Worm (Caenorhabditis elegans) whole organism, young adult: ENCODE results near the gene R10E9.2.

ENCODE experiments used
- B0261.1 ChIP-seq: sonication (generic microtip); optimal IDR thresholded peaks from 2 replicates; lab custom pipeline; 2016; ENCODE audit warnings: mild to moderate bottlenecking, missing genetic modification characterization, moderate library complexity, missing compliant biosample characterization
- F10E7.11 ChIP-seq: sonication (generic microtip); optimal IDR thresholded peaks from 2 replicates; lab custom pipeline; 2017; ENCODE audit warnings: mild to moderate bottlenecking, missing genetic modification characterization, moderate library complexity, missing compliant biosample characterization
- F23B12.7 ChIP-seq: sonication (generic microtip); optimal IDR thresholded peaks from 2 replicates; lab custom pipeline; 2017; ENCODE audit warnings: missing genetic modification characterization, mild to moderate bottlenecking, missing compliant biosample characterization, antibody characterized with exemption, moderate library complexity; ENCODE audit not compliant: insufficient read depth
- F39B2.1 ChIP-seq: fragments of 200-800 bp; sonication (Bioruptor generic); IDR thresholded peaks from 2 replicates; pipeline ENCODE4 v1.3.6; 2022; ENCODE audit warnings: missing genetic modification reagents, missing genetic modification characterization, missing compliant biosample characterization
- F52B5.7 ChIP-seq: sonication (generic microtip); optimal IDR thresholded peaks from 2 replicates; lab custom pipeline; 2016; ENCODE audit warnings: mild to moderate bottlenecking, missing genetic modification characterization, missing compliant biosample characterization
- K12H6.12 ChIP-seq: fragments of 200-800 bp; sonication (Bioruptor generic); optimal IDR thresholded peaks from 2 replicates; lab custom pipeline; 2018; ENCODE audit warnings: mild to moderate bottlenecking, missing genetic modification characterization, missing compliant biosample characterization
- aptf-2 ChIP-seq: fragments of 200-800 bp; sonication (Bioruptor generic); conservative IDR thresholded peaks from 2 replicates; pipeline ENCODE4 v1.3.6; 2022; ENCODE audit warnings: missing genetic modification reagents, missing genetic modification characterization, missing compliant biosample characterization
- athp-1 ChIP-seq: sonication (generic microtip); optimal IDR thresholded peaks from 2 replicates; lab custom pipeline; 2017; ENCODE audit warnings: mild to moderate bottlenecking, missing genetic modification characterization, missing compliant biosample characterization
- attf-3 ChIP-seq: fragments of 200-800 bp; sonication (Bioruptor generic); conservative IDR thresholded peaks from 2 replicates; pipeline ENCODE4 v1.3.6; 2022; ENCODE audit warnings: missing genetic modification reagents, missing genetic modification characterization, missing compliant biosample characterization
- ceh-58 ChIP-seq: fragments of 200-800 bp; sonication (Bioruptor generic); IDR thresholded peaks from 2 replicates; pipeline ENCODE4 v1.3.6; 2022; ENCODE audit warnings: missing genetic modification characterization, missing compliant biosample characterization
- ceh-91 ChIP-seq: fragments of 200-800 bp; sonication (Bioruptor generic); IDR thresholded peaks from 2 replicates; pipeline ENCODE4 v1.3.6; 2022; ENCODE audit warnings: missing genetic modification reagents, missing genetic modification characterization, missing compliant biosample characterization
- chd-7 ChIP-seq: sonication (generic microtip); optimal IDR thresholded peaks from 2 replicates; lab custom pipeline; 2016; ENCODE audit warnings: mild to moderate bottlenecking, missing genetic modification characterization, moderate library complexity, missing compliant biosample characterization
- dpff-1 ChIP-seq: sonication (generic microtip); optimal IDR thresholded peaks from 2 replicates; lab custom pipeline; 2017; ENCODE audit warnings: mild to moderate bottlenecking, missing genetic modification characterization, missing compliant biosample characterization
- egrh-3 ChIP-seq: fragments of 200-800 bp; sonication (Bioruptor generic); IDR thresholded peaks from 2 replicates; pipeline ENCODE4 v1.3.6; 2022; ENCODE audit warnings: missing genetic modification reagents, missing genetic modification characterization, missing compliant biosample characterization
- fkh-3 ChIP-seq: sonication (generic microtip); optimal IDR thresholded peaks from 2 replicates; lab custom pipeline; 2016; ENCODE audit warnings: mild to moderate bottlenecking, missing genetic modification characterization, missing compliant biosample characterization
- hmg-1.2 ChIP-seq: fragments of 200-800 bp; sonication (Bioruptor generic); IDR thresholded peaks from 2 replicates; pipeline ENCODE4 v1.3.6; 2022; ENCODE audit warnings: missing genetic modification reagents, missing genetic modification characterization, missing compliant biosample characterization
- lin-26 ChIP-seq: fragments of 200-800 bp; sonication (Bioruptor generic); IDR thresholded peaks from 2 replicates; pipeline ENCODE4 v1.3.6; 2022; ENCODE audit warnings: missing genetic modification reagents, missing genetic modification characterization, missing compliant biosample characterization
- lir-1 ChIP-seq: fragments of 200-800 bp; sonication (Bioruptor generic); conservative IDR thresholded peaks from 2 replicates; pipeline ENCODE4 v1.3.6; 2022; ENCODE audit warnings: missing genetic modification reagents, missing genetic modification characterization, missing compliant biosample characterization
- madf-8 ChIP-seq: fragments of 200-800 bp; sonication (Bioruptor generic); conservative IDR thresholded peaks from 2 replicates; pipeline ENCODE4 v1.3.6; 2022; ENCODE audit warnings: missing genetic modification reagents, missing genetic modification characterization, missing compliant biosample characterization
- nfya-1 ChIP-seq: sonication (generic microtip); optimal IDR thresholded peaks from 2 replicates; lab custom pipeline; 2017; ENCODE audit warnings: antibody characterized with exemption, missing compliant biosample characterization, missing genetic modification characterization, borderline replicate concordance; ENCODE audit not compliant: insufficient read depth
- nfya-2 ChIP-seq: fragments of 200-800 bp; sonication (Bioruptor generic); IDR thresholded peaks from 2 replicates; pipeline ENCODE4 v1.3.6; 2022; ENCODE audit warnings: missing genetic modification reagents, missing genetic modification characterization, missing compliant biosample characterization
- nhr-27 ChIP-seq: fragments of 200-800 bp; sonication (Bioruptor generic); optimal IDR thresholded peaks from 2 replicates; lab custom pipeline; 2018; ENCODE audit warnings: mild to moderate bottlenecking, missing genetic modification characterization, moderate library complexity, missing compliant biosample characterization
- nhr-80 ChIP-seq: sonication (generic microtip); optimal IDR thresholded peaks from 2 replicates; lab custom pipeline; 2016; ENCODE audit warnings: missing genetic modification characterization, missing compliant biosample characterization
- rec-8 ChIP-seq, 2 experiments: sonication (generic microtip); optimal IDR thresholded peaks; 2 replicates each; lab custom pipeline; 2016; ENCODE audit warnings: mild to moderate bottlenecking in 2 of 2, missing genetic modification characterization in 2 of 2, missing genetic modification reagents in 2 of 2, missing genotype in 2 of 2, missing biosample characterization in 1 of 2, missing compliant biosample characterization in 1 of 2, moderate library complexity in 1 of 2
- somi-1 ChIP-seq: fragments of 200-800 bp; sonication (Bioruptor generic); optimal IDR thresholded peaks from 2 replicates; lab custom pipeline; 2018; ENCODE audit warnings: mild to moderate bottlenecking, missing genetic modification characterization, missing compliant biosample characterization
- tbx-9 ChIP-seq: sonication (generic microtip); optimal IDR thresholded peaks from 2 replicates; lab custom pipeline; 2016; ENCODE audit warnings: borderline replicate concordance, missing genetic modification characterization, inconsistent platforms, missing compliant biosample characterization
- tlf-1 ChIP-seq: fragments of 200-800 bp; sonication (Bioruptor generic); optimal IDR thresholded peaks from 2 replicates; lab custom pipeline; 2018; ENCODE audit warnings: mild to moderate bottlenecking, missing genetic modification characterization, missing compliant biosample characterization
- unc-130 ChIP-seq: sonication (generic microtip); optimal IDR thresholded peaks from 2 replicates; lab custom pipeline; 2016; ENCODE audit warnings: missing genetic modification reagents, missing genetic modification characterization, missing compliant biosample characterization
- zfh-2 ChIP-seq: fragments of 200-800 bp; sonication (Bioruptor generic); conservative IDR thresholded peaks from 2 replicates; pipeline ENCODE4 v1.3.6; 2022; ENCODE audit warnings: missing genetic modification reagents, missing genetic modification characterization, missing compliant biosample characterization
- zim-3 ChIP-seq: sonication (generic microtip); optimal IDR thresholded peaks from 2 replicates; lab custom pipeline; 2017; ENCODE audit warnings: mild to moderate bottlenecking, missing genetic modification characterization, moderate library complexity, missing compliant biosample characterization
- ztf-18 ChIP-seq: sonication (generic microtip); optimal IDR thresholded peaks from 2 replicates; lab custom pipeline; 2016; ENCODE audit warnings: missing genotype, mild to moderate bottlenecking, missing genetic modification characterization, missing compliant biosample characterization
- ztf-22 ChIP-seq: fragments of 200-800 bp; sonication (Bioruptor generic); optimal IDR thresholded peaks from 2 replicates; lab custom pipeline; 2018; ENCODE audit warnings: mild to moderate bottlenecking, missing genetic modification characterization, moderate library complexity, missing compliant biosample characterization
- ztf-28 ChIP-seq: fragments of 200-800 bp; sonication (Bioruptor generic); IDR thresholded peaks from 2 replicates; pipeline ENCODE4 v1.3.6; 2022; ENCODE audit warnings: missing genetic modification reagents, missing genetic modification characterization, missing compliant biosample characterization

R10E9.2 gene

DNA sequence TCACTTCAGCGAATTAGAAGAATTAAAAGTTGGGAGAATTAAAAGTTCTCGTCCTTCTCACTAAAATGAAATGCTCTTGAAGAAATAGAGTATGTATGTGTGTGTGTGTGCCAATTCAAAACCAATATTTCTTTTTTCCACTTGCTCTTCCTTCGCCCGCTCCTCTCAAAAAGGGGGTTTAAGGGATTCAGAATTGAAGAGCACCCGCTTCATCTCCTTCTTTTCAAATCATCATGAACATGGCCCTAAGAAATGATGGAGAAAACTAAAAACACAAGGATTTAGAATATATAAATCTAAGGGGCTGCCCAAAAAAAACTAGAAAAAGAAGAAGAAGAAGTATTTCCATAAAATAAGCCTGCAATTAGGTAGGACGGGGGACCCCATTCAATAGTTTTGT, 5.0 kb upstream of the R10E9.2 start:
- no peak for TF ChIP-seq unc-130
- no peak for TF ChIP-seq K12H6.12 (tag; lab: Kevin White, UChicago)
- TF ChIP-seq aptf-2 (GFP tag; lab: Robert Waterston, UW), result no peak
- no peak for TF ChIP-seq tlf-1 (GFP tag; lab: Kevin White, UChicago)
- no peak for TF ChIP-seq rec-8 (tag; optimal IDR thresholded peaks at IDR 0.05; lab: Kevin White, UChicago)
- TF ChIP-seq ceh-58 (GFP tag; lab: Robert Waterston, UW), result no peak
- TF ChIP-seq somi-1, result no peak
- TF ChIP-seq nfya-2 (GFP tag; lab: Robert Waterston, UW), result no peak
- no peak for TF ChIP-seq ztf-18
- no peak for TF ChIP-seq athp-1 (tag; lab: Kevin White, UChicago)
- TF ChIP-seq dpff-1 (tag; lab: Kevin White, UChicago), result no peak
- TF ChIP-seq chd-7, result no peak
- TF ChIP-seq madf-8 (GFP tag; lab: Robert Waterston, UW), result no peak
- no peak for TF ChIP-seq F52B5.7 (tag; lab: Kevin White, UChicago)
- TF ChIP-seq zim-3 (tag; lab: Kevin White, UChicago), result no peak
- no peak for TF ChIP-seq nfya-1 (tag; lab: Kevin White, UChicago)
- no peak for TF ChIP-seq B0261.1
- TF ChIP-seq F10E7.11 (tag; lab: Kevin White, UChicago), result no peak

DNA sequence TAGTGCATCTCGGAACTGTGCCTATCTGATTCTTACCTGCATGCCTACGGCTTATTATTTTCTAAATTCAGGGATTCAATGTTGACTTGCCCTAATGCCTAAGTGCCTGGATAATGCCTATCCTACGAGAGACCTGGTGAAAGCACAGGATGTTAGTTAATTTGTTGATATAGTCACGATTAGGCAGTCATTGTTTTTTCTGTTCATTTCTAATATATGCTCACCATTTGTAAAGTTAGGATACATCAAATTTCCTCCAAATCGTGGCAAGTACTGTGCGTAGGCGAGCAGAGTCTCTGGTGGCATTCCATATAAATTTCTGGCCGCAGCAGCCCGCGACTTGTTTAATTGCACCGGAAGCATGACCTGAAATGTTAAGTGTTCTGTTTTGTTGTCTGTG, 2.0 kb upstream of the R10E9.2 start:
- TF ChIP-seq F52B5.7 (tag; lab: Kevin White, UChicago) (no peak), fkh-3 (tag; lab: Kevin White, UChicago) (no peak), F10E7.11 (tag; lab: Kevin White, UChicago) (no peak), attf-3 (GFP tag; lab: Robert Waterston, UW) (no peak), ceh-58 (GFP tag; lab: Robert Waterston, UW) (no peak), ztf-22 (GFP tag; lab: Kevin White, UChicago) (no peak), F23B12.7 (tag; lab: Kevin White, UChicago) (no peak)

DNA sequence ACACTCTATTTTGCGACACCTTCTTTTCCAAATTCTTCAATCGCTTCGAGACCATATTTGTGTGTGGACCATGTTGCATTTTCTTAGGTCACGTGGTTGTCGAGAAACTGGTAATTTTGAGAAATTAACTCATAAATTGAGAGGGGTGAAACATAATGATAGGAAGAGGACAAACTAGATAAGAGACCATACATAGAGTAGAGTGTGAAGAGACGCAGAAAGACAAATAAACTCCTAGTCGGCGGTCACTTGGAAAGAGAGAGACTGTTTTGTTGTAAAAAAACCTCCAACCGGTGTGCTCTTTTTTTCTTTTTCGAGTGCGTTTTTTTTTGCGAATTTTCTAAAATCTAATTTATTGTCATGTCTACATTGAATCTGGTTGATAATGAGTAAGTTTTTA, 4.2 kb downstream of the R10E9.2 start, which contains the start of gene R10E9.3:
Gene R10E9.3, plus strand, starts transcription at position 235 of the 400 bp plus-strand sequence.
- TF ChIP-seq zfh-2 (GFP tag; lab: Robert Waterston, UW) (no peak), lin-26 (GFP tag; lab: Robert Waterston, UW) (no peak), ceh-91 (no peak), ztf-28 (GFP tag; lab: Robert Waterston, UW) (no peak), hmg-1.2 (GFP tag; lab: Robert Waterston, UW) (peak; percentile 33; the same call in 1 of the 2 replicates), F39B2.1 (no peak), nhr-80 (tag; lab: Kevin White, UChicago) (peak; percentile 58), nhr-27 (no peak), lir-1 (GFP tag; lab: Robert Waterston, UW) (no peak)

DNA sequence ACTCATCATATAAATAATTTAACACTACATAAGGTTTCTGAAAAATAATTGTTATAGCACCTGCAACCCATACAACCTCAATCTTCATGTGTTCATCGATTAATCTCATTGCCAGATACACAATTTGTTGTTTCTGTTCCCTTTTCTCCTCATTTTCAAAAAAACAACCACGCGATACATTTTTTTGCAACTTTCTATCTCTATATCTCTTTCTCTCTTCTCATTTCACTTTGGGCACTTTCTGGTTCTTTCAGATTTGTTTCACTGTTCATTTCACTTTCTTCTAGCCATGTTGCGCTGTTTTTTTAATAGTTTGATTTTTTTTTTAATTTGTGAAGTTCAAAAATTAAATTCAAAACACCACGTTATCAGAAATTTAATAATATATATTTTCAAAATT, 4.9 kb downstream of the R10E9.2 start:
- TF ChIP-seq ceh-91, result no peak
- TF ChIP-seq tlf-1 (GFP tag; lab: Kevin White, UChicago), result no peak
- TF ChIP-seq tbx-9 (tag; lab: Kevin White, UChicago), result no peak
- no peak for TF ChIP-seq madf-8 (GFP tag; lab: Robert Waterston, UW)
- no peak for TF ChIP-seq nhr-80 (tag; lab: Kevin White, UChicago)
- TF ChIP-seq egrh-3 (GFP tag; lab: Robert Waterston, UW), result no peak
